Fruit fly (Drosophila melanogaster) whole organism: ENCODE measurements around the gene CG4382.

Experiments
- CG8478 ChIP-seq: fragments of >200 bp; optimal IDR thresholded peaks from 2 replicates; lab custom pipeline; 2018; ENCODE audit warnings: inconsistent platforms
- pan ChIP-seq: fragments of >200 bp; optimal IDR thresholded peaks from 2 replicates; lab custom pipeline; 2017
- psq ChIP-seq: fragments of >200 bp; optimal IDR thresholded peaks from 2 replicates; lab custom pipeline; 2017
- usp ChIP-seq: fragments of >200 bp; optimal IDR thresholded peaks from 2 replicates; lab custom pipeline; 2017; ENCODE audit warnings: missing biosample characterization, missing genetic modification characterization, mixed read lengths

DNA sequence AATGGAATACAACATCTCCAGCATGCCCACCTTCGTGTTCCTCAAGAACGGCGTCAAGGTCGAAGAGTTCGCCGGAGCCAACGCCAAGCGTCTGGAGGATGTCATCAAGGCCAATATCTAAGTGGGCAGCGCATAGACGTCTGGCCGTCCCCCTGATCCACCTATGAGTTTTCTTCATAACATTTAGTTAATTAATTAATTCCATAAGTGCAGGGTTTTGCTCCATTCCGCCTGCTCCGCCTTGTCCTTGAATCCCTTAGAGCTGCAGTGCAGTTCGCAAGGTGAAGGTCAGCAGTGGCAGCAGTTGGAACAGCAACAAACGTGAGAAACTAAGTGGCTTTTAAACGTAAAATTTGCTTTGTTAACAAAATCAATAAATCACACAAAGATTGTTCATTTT lies 14.9 kb upstream of the CG4382 start:
- no peak for TF ChIP-seq usp (GFP tag; lab: Kevin White, UChicago)
- no peak for TF ChIP-seq psq
- no peak for TF ChIP-seq pan (lab: Kevin White, UChicago)
- TF ChIP-seq CG8478 (lab: Kevin White, UChicago) = no peak
